Fruit fly (Drosophila melanogaster) whole organism, pupa: ENCODE data around the gene idc.

ENCODE experiments used
- CG10348 ChIP-seq: fragments of 200-800 bp; sonication (Bioruptor generic); IDR thresholded peaks from 2 replicates; pipeline ENCODE4 v1.3.6; 2022; ENCODE audit warnings: missing biosample characterization, missing genetic modification characterization
- CG12605 ChIP-seq: fragments of 200-800 bp; sonication (Bioruptor generic); IDR thresholded peaks from 2 replicates; pipeline ENCODE4 v1.3.6; 2022; ENCODE audit warnings: missing biosample characterization, missing genetic modification characterization
- CG13204 ChIP-seq: fragments of 200-800 bp; sonication (Bioruptor generic); optimal IDR thresholded peaks from 2 replicates; lab custom pipeline; 2018; ENCODE audit warnings: missing biosample characterization, mild to moderate bottlenecking, missing genetic modification characterization, moderate library complexity
- CG14655 ChIP-seq: fragments of 200-800 bp; sonication (Bioruptor generic); optimal IDR thresholded peaks from 3 replicates; lab custom pipeline; 2017; ENCODE audit warnings: mild to moderate bottlenecking, missing biosample characterization, missing genetic modification reagents, missing genetic modification characterization
- CG15710 ChIP-seq: fragments of 200-800 bp; sonication (Bioruptor generic); optimal IDR thresholded peaks from 2 replicates; lab custom pipeline; 2018; ENCODE audit warnings: missing biosample characterization, mild to moderate bottlenecking, missing genetic modification characterization, moderate library complexity
- CG17806 ChIP-seq: fragments of 200-800 bp; sonication (Bioruptor generic); optimal IDR thresholded peaks from 2 replicates; lab custom pipeline; 2018; ENCODE audit warnings: missing biosample characterization, mild to moderate bottlenecking, missing genetic modification characterization, moderate library complexity
- CG32121 ChIP-seq: fragments of 200-800 bp; sonication (Bioruptor generic); IDR thresholded peaks from 2 replicates; pipeline ENCODE4 v1.3.6; 2022; ENCODE audit warnings: missing biosample characterization, missing genetic modification characterization
- CG34367 ChIP-seq: fragments of 200-800 bp; sonication (Bioruptor generic); optimal IDR thresholded peaks from 2 replicates; lab custom pipeline; 2018; ENCODE audit warnings: missing biosample characterization, mild to moderate bottlenecking, missing genetic modification characterization
- CG4496 ChIP-seq: fragments of 200-800 bp; sonication (Bioruptor generic); IDR thresholded peaks from 3 replicates; pipeline ENCODE4 v1.3.6; 2022; ENCODE audit warnings: missing biosample characterization, missing genetic modification characterization
- CG8159 ChIP-seq: fragments of 200-800 bp; sonication (Bioruptor generic); optimal IDR thresholded peaks from 3 replicates; lab custom pipeline; 2018; ENCODE audit warnings: missing biosample characterization, mild to moderate bottlenecking, missing genetic modification characterization, moderate library complexity
- CG8301 ChIP-seq: fragments of 200-800 bp; sonication (Bioruptor generic); optimal IDR thresholded peaks from 2 replicates; lab custom pipeline; 2018; ENCODE audit warnings: missing biosample characterization, mild to moderate bottlenecking, missing genetic modification characterization
- CG9948 ChIP-seq: fragments of 200-800 bp; sonication (Bioruptor generic); optimal IDR thresholded peaks from 2 replicates; lab custom pipeline; 2018; ENCODE audit warnings: missing biosample characterization, mild to moderate bottlenecking, missing genetic modification characterization, moderate library complexity
- D1 ChIP-seq: fragments of 200-800 bp; sonication (Bioruptor generic); optimal IDR thresholded peaks from 2 replicates; lab custom pipeline; 2018; ENCODE audit warnings: missing biosample characterization, mild to moderate bottlenecking, missing genetic modification characterization, moderate library complexity
- EcR ChIP-seq: fragments of 200-800 bp; sonication (Bioruptor generic); optimal IDR thresholded peaks from 3 replicates; lab custom pipeline; 2019; ENCODE audit warnings: missing biosample characterization, missing genetic modification characterization, mild to moderate bottlenecking, moderate library complexity, missing genetic modification reagents
- Ets98B ChIP-seq: fragments of 200-800 bp; sonication (Bioruptor generic); IDR thresholded peaks from 2 replicates; pipeline ENCODE4 v1.3.6; 2022; ENCODE audit warnings: missing biosample characterization, missing genetic modification characterization
- Pif1A ChIP-seq: fragments of 200-800 bp; sonication (Bioruptor generic); optimal IDR thresholded peaks from 3 replicates; lab custom pipeline; 2016; ENCODE audit warnings: missing biosample characterization, missing genetic modification characterization
- Pif1B ChIP-seq: fragments of 200-800 bp; sonication (Bioruptor generic); optimal IDR thresholded peaks from 3 replicates; lab custom pipeline; 2016; ENCODE audit warnings: missing biosample characterization, missing genetic modification characterization
- Snoo ChIP-seq: fragments of 200-800 bp; sonication (Bioruptor generic); optimal IDR thresholded peaks from 3 replicates; lab custom pipeline; 2017; ENCODE audit warnings: missing biosample characterization, mild to moderate bottlenecking, missing genetic modification characterization, inconsistent platforms
- fd96Ca ChIP-seq: fragments of 200-800 bp; sonication (Bioruptor generic); IDR thresholded peaks from 3 replicates; pipeline ENCODE4 v1.3.6; 2022; ENCODE audit warnings: missing biosample characterization, missing genetic modification characterization
- gl ChIP-seq: fragments of 200-800 bp; sonication (Bioruptor generic); optimal IDR thresholded peaks from 2 replicates; lab custom pipeline; 2018; ENCODE audit warnings: missing biosample characterization, mild to moderate bottlenecking, missing genetic modification characterization
- rn ChIP-seq: fragments of 200-800 bp; sonication (Bioruptor generic); IDR thresholded peaks from 2 replicates; pipeline ENCODE4 v1.3.6; 2022; ENCODE audit warnings: missing biosample characterization, missing genetic modification characterization

The idc gene

DNA sequence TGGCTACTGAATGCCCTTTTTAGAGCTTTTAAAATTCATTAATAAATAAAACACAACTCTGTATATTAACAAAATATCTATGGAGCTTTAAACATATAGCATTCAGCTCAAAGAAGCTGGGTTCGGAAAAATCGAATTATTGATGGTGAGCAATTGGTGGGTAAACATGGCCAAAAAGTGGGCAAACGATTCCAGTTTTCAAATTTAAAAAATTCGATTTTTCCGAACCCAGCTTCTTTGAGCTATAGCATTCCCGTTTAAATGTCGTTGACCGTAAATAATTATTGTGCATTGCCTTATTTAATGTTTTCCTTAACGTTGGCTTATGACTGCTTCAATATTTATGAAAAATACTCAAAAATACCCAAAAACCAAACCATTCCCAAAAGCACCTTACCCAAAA, 30.0 kb upstream of the idc start:
- TF ChIP-seq Snoo (tag; lab: Kevin White, UChicago), result peak; percentile 40
- TF ChIP-seq CG17806 (tag; lab: Kevin White, UChicago), result peak; percentile 2
- TF ChIP-seq rn, result no peak
- no peak for TF ChIP-seq CG32121 (GFP tag; lab: Robert Waterston, UW)
- TF ChIP-seq CG8301, result peak; percentile 7
- no peak for TF ChIP-seq CG4496 (GFP tag; lab: Robert Waterston, UW)
- no peak for TF ChIP-seq fd96Ca (GFP tag; lab: Robert Waterston, UW)
- TF ChIP-seq CG14655, result peak; percentile 47
- no peak for TF ChIP-seq Ets98B (GFP tag; lab: Robert Waterston, UW)
- no peak for TF ChIP-seq Pif1B (GFP tag; lab: Kevin White, UChicago)
- no peak for TF ChIP-seq CG13204 (GFP tag; lab: Kevin White, UChicago)
- peak; percentile 48 for TF ChIP-seq CG15710 (tag; lab: Kevin White, UChicago)
- peak; percentile 47 for TF ChIP-seq CG8159 (tag; lab: Kevin White, UChicago)
- TF ChIP-seq D1 (tag; lab: Kevin White, UChicago), result no peak
- TF ChIP-seq gl, result no peak
- TF ChIP-seq EcR (GFP tag; lab: Kevin White, UChicago), result no peak
- no peak for TF ChIP-seq CG34367 (tag; lab: Kevin White, UChicago)
- TF ChIP-seq CG10348, result no peak
- peak; percentile 35 for TF ChIP-seq CG9948 (tag; lab: Kevin White, UChicago)
- no peak for TF ChIP-seq CG12605 (GFP tag; lab: Robert Waterston, UW)
- TF ChIP-seq Pif1A (GFP tag; lab: Kevin White, UChicago), result peak; percentile 29

DNA sequence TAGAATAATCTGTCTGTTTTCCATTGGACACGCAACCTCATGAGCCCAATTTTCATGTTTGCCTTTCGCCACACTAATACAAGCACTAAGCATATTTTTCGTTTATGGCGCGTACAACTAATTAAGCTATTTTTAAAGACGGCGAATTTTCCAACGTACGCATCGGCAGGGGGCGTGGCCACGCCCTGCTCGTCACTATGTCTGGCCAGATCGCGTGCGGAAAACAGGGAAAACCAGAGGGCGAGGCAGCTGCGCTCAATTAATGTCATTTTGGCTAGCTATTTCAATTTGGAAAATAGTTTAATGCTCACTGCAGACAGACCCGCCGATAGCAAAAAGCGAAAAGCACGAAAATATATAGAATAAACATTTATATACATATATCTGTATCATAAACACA, 26.9 kb upstream of the idc start:
- TF ChIP-seq CG10348 (no peak), Ets98B (GFP tag; lab: Robert Waterston, UW) (no peak), CG15710 (tag; lab: Kevin White, UChicago) (no peak), Snoo (tag; lab: Kevin White, UChicago) (no peak), Pif1A (GFP tag; lab: Kevin White, UChicago) (no peak), CG34367 (tag; lab: Kevin White, UChicago) (no peak), CG8301 (no peak), CG12605 (GFP tag; lab: Robert Waterston, UW) (no peak), CG4496 (GFP tag; lab: Robert Waterston, UW) (no peak), CG32121 (GFP tag; lab: Robert Waterston, UW) (no peak), Pif1B (GFP tag; lab: Kevin White, UChicago) (no peak), EcR (GFP tag; lab: Kevin White, UChicago) (no peak), D1 (tag; lab: Kevin White, UChicago) (no peak), gl (no peak), rn (no peak), CG8159 (tag; lab: Kevin White, UChicago) (no peak), CG17806 (tag; lab: Kevin White, UChicago) (no peak), fd96Ca (GFP tag; lab: Robert Waterston, UW) (no peak), CG14655 (no peak), CG13204 (GFP tag; lab: Kevin White, UChicago) (no peak)

DNA sequence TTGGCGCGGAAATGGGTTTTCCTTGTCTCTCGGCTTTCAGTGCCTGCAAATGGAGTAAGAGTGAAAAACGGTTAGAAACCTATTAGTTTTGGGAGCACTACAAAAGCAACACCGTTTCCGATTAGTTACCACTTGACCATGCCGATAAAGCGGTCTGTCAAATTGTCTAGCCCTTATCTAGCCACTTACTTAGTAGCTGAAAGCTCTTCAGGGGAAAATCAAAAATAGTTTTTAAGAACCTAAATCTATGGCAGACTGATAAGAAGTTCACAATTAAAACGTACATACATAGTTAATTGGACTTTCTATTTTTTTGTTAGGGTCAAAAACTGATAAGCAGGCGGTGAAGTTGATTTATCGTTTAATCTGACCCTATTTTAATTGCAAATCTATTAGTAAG, 25.0 kb upstream of the idc start:
- TF ChIP-seq rn, result no peak
- no peak for TF ChIP-seq CG9948 (tag; lab: Kevin White, UChicago)
- TF ChIP-seq CG15710 (tag; lab: Kevin White, UChicago), result no peak
- TF ChIP-seq fd96Ca (GFP tag; lab: Robert Waterston, UW), result no peak

DNA sequence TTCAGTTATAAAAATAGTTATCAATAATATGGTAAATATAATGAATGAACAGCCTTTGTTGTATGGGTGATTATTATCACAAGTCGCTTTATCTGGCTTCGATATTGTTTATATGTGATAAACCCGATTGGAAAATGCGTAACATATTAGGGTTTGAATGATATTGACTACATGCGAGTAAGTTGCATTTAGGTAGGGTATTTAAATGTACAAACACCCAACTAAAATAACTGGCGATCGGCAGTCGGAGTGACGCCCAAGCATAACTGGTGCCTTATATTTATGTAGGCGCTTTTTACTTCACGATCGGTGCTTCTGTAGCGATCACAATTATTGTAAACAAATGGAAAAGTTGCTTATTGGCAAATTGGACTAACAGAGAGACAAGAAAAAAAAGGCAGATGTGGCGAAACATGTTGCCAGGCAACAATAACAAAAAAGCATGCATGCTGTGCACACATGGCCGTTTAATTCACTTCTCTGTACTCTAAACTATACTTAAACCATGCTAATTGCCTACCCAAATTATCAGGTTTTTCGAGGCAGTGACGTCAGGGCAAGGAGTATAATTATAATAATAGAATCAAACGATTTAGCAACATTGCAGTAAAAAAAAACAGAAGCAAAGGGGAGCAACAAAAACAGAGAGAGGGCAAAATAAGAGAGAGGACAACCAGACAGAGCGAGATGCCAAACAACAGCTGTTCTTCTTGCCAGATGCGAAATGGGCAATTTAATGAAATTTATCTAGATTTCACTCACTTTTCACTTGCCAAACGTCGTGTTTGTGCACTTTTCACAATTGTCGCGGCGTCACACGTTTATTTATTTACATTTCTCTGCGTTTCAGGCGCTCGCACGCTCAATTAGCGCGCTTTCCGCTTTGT, 24.0 kb upstream of the idc start:
- TF ChIP-seq gl, result no peak
- TF ChIP-seq CG34367 (tag; lab: Kevin White, UChicago), result peak; percentile 30
- TF ChIP-seq CG8159 (tag; lab: Kevin White, UChicago), result peak; percentile 34
- peak; percentile 5 for TF ChIP-seq D1 (tag; lab: Kevin White, UChicago)
- peak; percentile 47 for TF ChIP-seq CG14655
- TF ChIP-seq CG9948 (tag; lab: Kevin White, UChicago), result no peak
- peak; percentile 1 for TF ChIP-seq Pif1B (GFP tag; lab: Kevin White, UChicago)
- 0 out of 2 replicates have a peak, but pooled peaks have one; percentile 39 for TF ChIP-seq CG12605 (GFP tag; lab: Robert Waterston, UW)
- 0 out of 3 replicates have a peak, but pooled peaks have one; percentile 41 for TF ChIP-seq CG4496 (GFP tag; lab: Robert Waterston, UW)

DNA sequence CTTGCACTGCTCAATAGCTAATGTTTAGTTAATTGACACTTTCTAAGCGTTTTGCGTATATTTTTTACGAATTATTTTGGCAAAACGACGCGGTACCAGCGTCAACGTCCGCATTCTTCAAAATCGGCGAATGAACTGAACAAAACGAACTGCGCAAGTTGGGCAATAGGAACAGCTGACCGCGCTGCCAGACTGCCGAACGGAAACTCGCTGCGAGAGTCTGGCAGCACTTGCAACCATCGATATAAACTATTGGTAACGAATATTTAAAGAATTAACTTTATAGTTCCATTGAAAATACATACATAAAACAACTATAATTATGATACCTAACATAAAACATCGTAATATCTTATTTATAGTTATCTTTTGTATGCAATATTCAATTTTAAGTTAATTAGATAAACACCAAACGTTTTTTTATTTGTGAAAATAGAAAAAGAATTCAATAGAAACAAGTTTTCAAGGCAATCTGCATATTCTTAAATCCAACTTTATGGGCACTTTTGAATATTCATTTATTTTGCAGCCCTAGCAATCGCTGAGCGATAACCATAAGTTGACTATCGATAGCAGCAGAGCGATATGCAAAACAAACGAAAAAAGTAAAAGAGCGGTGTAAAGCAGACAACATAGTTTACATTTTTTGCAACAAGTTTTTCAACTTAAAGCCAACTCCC, 23.1 kb upstream of the idc start, which contains the start of the genes Hs6st and MED25:
Hs6st (minus strand) TSS at position 141 of the 680 bp plus-strand sequence.
MED25 (plus strand) TSS at position 576 of the 680 bp plus-strand sequence.
- TF ChIP-seq gl, result no peak
- TF ChIP-seq D1 (tag; lab: Kevin White, UChicago), result no peak
- peak; percentile 40 for TF ChIP-seq CG9948 (tag; lab: Kevin White, UChicago)
- TF ChIP-seq EcR (GFP tag; lab: Kevin White, UChicago), result no peak
- TF ChIP-seq rn, result no peak
- no peak for TF ChIP-seq CG10348
- no peak for TF ChIP-seq CG8301
- TF ChIP-seq CG13204 (GFP tag; lab: Kevin White, UChicago), result no peak
- TF ChIP-seq CG12605 (GFP tag; lab: Robert Waterston, UW), result peak; percentile 5; the same call in 1 of the 2 replicates
- TF ChIP-seq CG14655, result no peak
- no peak; the same call in 1 of the 2 replicates for TF ChIP-seq CG32121 (GFP tag; lab: Robert Waterston, UW)
- TF ChIP-seq CG34367 (tag; lab: Kevin White, UChicago), result no peak
- no peak for TF ChIP-seq Pif1A (GFP tag; lab: Kevin White, UChicago)
- TF ChIP-seq CG15710 (tag; lab: Kevin White, UChicago), result peak; percentile 13
- no peak for TF ChIP-seq CG17806 (tag; lab: Kevin White, UChicago)
- peak; percentile 50; the same call in 2 of the 3 replicates for TF ChIP-seq CG4496 (GFP tag; lab: Robert Waterston, UW)
- TF ChIP-seq Snoo (tag; lab: Kevin White, UChicago), result no peak
- TF ChIP-seq CG8159 (tag; lab: Kevin White, UChicago), result peak; percentile 66
- peak; percentile 5; the same call in 1 of the 2 replicates for TF ChIP-seq Ets98B (GFP tag; lab: Robert Waterston, UW)
- no peak for TF ChIP-seq fd96Ca (GFP tag; lab: Robert Waterston, UW)
- no peak for TF ChIP-seq Pif1B (GFP tag; lab: Kevin White, UChicago)
